Fruit fly (Drosophila melanogaster) whole organism, embryonic: ENCODE results near the gene Npc2a.

Source experiments
- Atf3 ChIP-seq: fragments of 200-800 bp; sonication (Bioruptor generic); optimal IDR thresholded peaks from 3 replicates; lab custom pipeline; 2016; ENCODE audit warnings: missing biosample characterization, missing genetic modification characterization
- Blimp-1 ChIP-seq: fragments of 200-800 bp; sonication (Bioruptor generic); optimal IDR thresholded peaks from 3 replicates; lab custom pipeline; 2018; ENCODE audit warnings: missing biosample characterization, missing genetic modification characterization, mild to moderate bottlenecking, moderate library complexity, missing genetic modification reagents
- CG10267 ChIP-seq: fragments of 200-800 bp; sonication (Bioruptor generic); optimal IDR thresholded peaks from 2 replicates; lab custom pipeline; 2018; ENCODE audit warnings: missing biosample characterization, mild to moderate bottlenecking, missing genetic modification characterization, moderate library complexity
- CG10654 ChIP-seq: fragments of 200-800 bp; sonication (Bioruptor generic); optimal IDR thresholded peaks from 2 replicates; lab custom pipeline; 2016; ENCODE audit warnings: missing biosample characterization, missing genetic modification characterization
- CG12071 ChIP-seq: fragments of 200-800 bp; sonication (Bioruptor generic); optimal IDR thresholded peaks from 3 replicates; lab custom pipeline; 2018; ENCODE audit warnings: missing biosample characterization, mild to moderate bottlenecking, missing genetic modification characterization
- CG13894 ChIP-seq: fragments of 200-800 bp; sonication (Bioruptor generic); optimal IDR thresholded peaks from 3 replicates; lab custom pipeline; 2018; ENCODE audit warnings: missing biosample characterization, mild to moderate bottlenecking, missing genetic modification characterization, moderate library complexity
- CG17328 ChIP-seq: fragments of 200-800 bp; sonication (Bioruptor generic); IDR thresholded peaks from 2 replicates; pipeline ENCODE4 v1.3.6; 2022; ENCODE audit warnings: missing biosample characterization, missing genetic modification characterization
- CG2199 ChIP-seq: fragments of 200-800 bp; sonication (Bioruptor generic); IDR thresholded peaks from 3 replicates; pipeline ENCODE4 v1.3.6; 2022; ENCODE audit warnings: missing biosample characterization, missing genetic modification characterization
- CG2875 ChIP-seq: fragments of 200-800 bp; sonication (Bioruptor generic); optimal IDR thresholded peaks from 2 replicates; lab custom pipeline; 2017; ENCODE audit warnings: missing biosample characterization, mild to moderate bottlenecking, missing genetic modification characterization, missing genetic modification reagents
- CG4854 ChIP-seq: fragments of 200-800 bp; sonication (Bioruptor generic); optimal IDR thresholded peaks from 2 replicates; lab custom pipeline; 2016; ENCODE audit warnings: missing biosample characterization, missing genetic modification characterization, inconsistent platforms
- CG6272 ChIP-seq: fragments of 200-800 bp; sonication (Bioruptor generic); IDR thresholded peaks from 2 replicates; pipeline ENCODE4 v1.3.6; 2022; ENCODE audit warnings: missing biosample characterization, missing genetic modification characterization
- CG6854 ChIP-seq: fragments of 200-800 bp; sonication (Bioruptor generic); optimal IDR thresholded peaks from 3 replicates; lab custom pipeline; 2017; ENCODE audit warnings: missing biosample characterization, mild to moderate bottlenecking, missing genetic modification characterization
- CG7357 ChIP-seq: fragments of 200-800 bp; sonication (Bioruptor generic); IDR thresholded peaks from 3 replicates; pipeline ENCODE4 v1.3.6; 2022; ENCODE audit warnings: missing biosample characterization, missing genetic modification characterization
- CG7786 ChIP-seq: fragments of 200-800 bp; sonication (Bioruptor generic); optimal IDR thresholded peaks from 2 replicates; lab custom pipeline; 2016; ENCODE audit warnings: missing biosample characterization, missing genetic modification characterization
- CG8478 ChIP-seq: fragments of >200 bp; optimal IDR thresholded peaks from 2 replicates; lab custom pipeline; 2018
- Gsc ChIP-seq: fragments of 200-800 bp; sonication (Bioruptor generic); IDR thresholded peaks from 2 replicates; pipeline ENCODE4 v1.3.6; 2022; ENCODE audit warnings: missing biosample characterization, missing genetic modification characterization
- Hey ChIP-seq: fragments of 200-800 bp; sonication (Bioruptor generic); optimal IDR thresholded peaks from 3 replicates; lab custom pipeline; 2018; ENCODE audit warnings: missing biosample characterization, mild to moderate bottlenecking, missing genetic modification characterization
- Hr39 ChIP-seq: fragments of >200 bp; optimal IDR thresholded peaks from 2 replicates; lab custom pipeline; 2017
- Mad ChIP-seq: fragments of 200-800 bp; sonication (Bioruptor generic); optimal IDR thresholded peaks from 2 replicates; lab custom pipeline; 2016; ENCODE audit warnings: missing biosample characterization, missing genetic modification characterization
- Meics ChIP-seq: fragments of 200-800 bp; sonication (Bioruptor generic); optimal IDR thresholded peaks from 2 replicates; lab custom pipeline; 2017; ENCODE audit warnings: missing biosample characterization, mild to moderate bottlenecking, missing genetic modification characterization
- NfI ChIP-seq: fragments of 200-800 bp; sonication (Bioruptor generic); optimal IDR thresholded peaks from 3 replicates; lab custom pipeline; 2018; ENCODE audit warnings: missing biosample characterization, mild to moderate bottlenecking, missing genetic modification characterization, moderate library complexity
- Oaz ChIP-seq: fragments of 200-800 bp; sonication (Bioruptor generic); IDR thresholded peaks from 2 replicates; pipeline ENCODE4 v1.3.6; 2022; ENCODE audit warnings: missing biosample characterization, missing genetic modification characterization
- Opbp ChIP-seq: fragments of 200-800 bp; sonication (Bioruptor generic); IDR thresholded peaks from 3 replicates; pipeline ENCODE4 v1.3.6; 2022; ENCODE audit warnings: missing biosample characterization, missing genetic modification characterization; ENCODE audit not compliant: partially characterized antibody
- Ptx1 ChIP-seq: fragments of 200-800 bp; sonication (Bioruptor generic); IDR thresholded peaks from 2 replicates; pipeline ENCODE4 v1.3.6; 2022; ENCODE audit warnings: missing biosample characterization, missing genetic modification characterization
- bigmax ChIP-seq: fragments of 200-800 bp; sonication (Bioruptor generic); optimal IDR thresholded peaks from 2 replicates; lab custom pipeline; 2018; ENCODE audit warnings: missing biosample characterization, mild to moderate bottlenecking, missing genetic modification characterization
- btn ChIP-seq: fragments of 200-800 bp; sonication (Bioruptor generic); optimal IDR thresholded peaks from 2 replicates; lab custom pipeline; 2016; ENCODE audit warnings: missing biosample characterization, missing genetic modification characterization
- chn ChIP-seq: fragments of 200-800 bp; sonication (Bioruptor generic); optimal IDR thresholded peaks from 2 replicates; lab custom pipeline; 2016; ENCODE audit warnings: missing biosample characterization, missing genetic modification characterization
- cwo ChIP-seq: fragments of 200-800 bp; sonication (Bioruptor generic); optimal IDR thresholded peaks from 3 replicates; lab custom pipeline; 2017; ENCODE audit warnings: missing biosample characterization, missing genetic modification characterization, mild to moderate bottlenecking, moderate library complexity, missing genetic modification reagents
- da ChIP-seq: fragments of 200-800 bp; sonication (Bioruptor generic); optimal IDR thresholded peaks from 2 replicates; lab custom pipeline; 2016; ENCODE audit warnings: missing biosample characterization, missing genetic modification characterization
- danr ChIP-seq: fragments of 200-800 bp; sonication (Bioruptor generic); IDR thresholded peaks from 2 replicates; pipeline ENCODE4 v1.3.6; 2022; ENCODE audit warnings: missing biosample characterization, missing genetic modification characterization
- dpn ChIP-seq, 2 experiments: fragments of 200-800 bp; sonication (Bioruptor generic); optimal IDR thresholded peaks; 3 replicates each; lab custom pipeline; 2016; ENCODE audit warnings: missing biosample characterization in 2 of 2, missing genetic modification characterization in 2 of 2
- dysf ChIP-seq: fragments of 200-800 bp; sonication (Bioruptor generic); IDR thresholded peaks from 3 replicates; pipeline ENCODE4 v1.3.6; 2022; ENCODE audit warnings: missing biosample characterization, missing genetic modification characterization
- eyg ChIP-seq: fragments of 200-800 bp; sonication (Bioruptor generic); optimal IDR thresholded peaks from 3 replicates; lab custom pipeline; 2016; ENCODE audit warnings: missing biosample characterization, missing genetic modification characterization
- fd3F ChIP-seq: fragments of 200-800 bp; sonication (Bioruptor generic); optimal IDR thresholded peaks from 2 replicates; lab custom pipeline; 2018; ENCODE audit warnings: missing biosample characterization, mild to moderate bottlenecking, missing genetic modification characterization, moderate library complexity
- fd64A ChIP-seq: fragments of 200-800 bp; sonication (Bioruptor generic); optimal IDR thresholded peaks from 3 replicates; lab custom pipeline; 2018; ENCODE audit warnings: missing biosample characterization, mild to moderate bottlenecking, missing genetic modification characterization
- gt ChIP-seq: fragments of 200-800 bp; sonication (Bioruptor generic); IDR thresholded peaks from 2 replicates; pipeline ENCODE4 v1.3.6; 2022; ENCODE audit warnings: missing biosample characterization, missing genetic modification characterization
- jing ChIP-seq: fragments of 200-800 bp; sonication (Bioruptor generic); optimal IDR thresholded peaks from 2 replicates; lab custom pipeline; 2018; ENCODE audit warnings: missing biosample characterization, mild to moderate bottlenecking, missing genetic modification characterization
- lab ChIP-seq: fragments of 200-800 bp; sonication (Bioruptor generic); optimal IDR thresholded peaks from 3 replicates; lab custom pipeline; 2017; ENCODE audit warnings: missing biosample characterization, missing genetic modification characterization, mild to moderate bottlenecking, moderate library complexity, missing genetic modification reagents
- lilli ChIP-seq: fragments of 200-800 bp; sonication (Bioruptor generic); optimal IDR thresholded peaks from 3 replicates; lab custom pipeline; 2016; ENCODE audit warnings: missing biosample characterization, missing genetic modification characterization
- lov ChIP-seq, 2 experiments: fragments of 200-800 bp in 1 of 2; fragments of >200 bp in 1 of 2; sonication (Bioruptor generic) in 1 of 2; IDR thresholded peaks in 1 of 2; optimal IDR thresholded peaks in 1 of 2; 2 replicates in 1 of 2; 3 replicates in 1 of 2; pipeline versions ENCODE4 v1.3.6 to Lab custom; 2017 to 2022; ENCODE audit warnings: missing biosample characterization in 1 of 2, missing genetic modification characterization in 1 of 2
- odd ChIP-seq: fragments of 200-800 bp; sonication (Bioruptor generic); optimal IDR thresholded peaks from 2 replicates; lab custom pipeline; 2017; ENCODE audit warnings: missing biosample characterization, mild to moderate bottlenecking, missing genetic modification characterization
- pros ChIP-seq: fragments of 200-800 bp; sonication (Bioruptor generic); optimal IDR thresholded peaks from 3 replicates; lab custom pipeline; 2019; ENCODE audit warnings: missing biosample characterization, mild to moderate bottlenecking, missing genetic modification characterization, moderate library complexity
- pum ChIP-seq: fragments of 200-800 bp; sonication (Bioruptor generic); optimal IDR thresholded peaks from 2 replicates; lab custom pipeline; 2016; ENCODE audit warnings: missing biosample characterization, missing genetic modification characterization
- schlank ChIP-seq: fragments of 200-800 bp; sonication (Bioruptor generic); optimal IDR thresholded peaks from 2 replicates; lab custom pipeline; 2018; ENCODE audit warnings: missing biosample characterization, mild to moderate bottlenecking, missing genetic modification characterization
- sd ChIP-seq: fragments of 200-800 bp; sonication (Bioruptor generic); optimal IDR thresholded peaks from 3 replicates; lab custom pipeline; 2018; ENCODE audit warnings: missing biosample characterization, mild to moderate bottlenecking, missing genetic modification characterization, moderate library complexity
- sim ChIP-seq: fragments of 200-800 bp; sonication (Bioruptor generic); IDR thresholded peaks from 2 replicates; pipeline ENCODE4 v1.3.6; 2022; ENCODE audit warnings: missing biosample characterization, missing genetic modification characterization
- tin ChIP-seq: fragments of 200-800 bp; sonication (Bioruptor generic); optimal IDR thresholded peaks from 3 replicates; lab custom pipeline; 2016; ENCODE audit warnings: missing biosample characterization, missing genetic modification characterization
- tio ChIP-seq: fragments of 200-800 bp; sonication (Bioruptor generic); optimal IDR thresholded peaks from 2 replicates; lab custom pipeline; 2017; ENCODE audit warnings: missing biosample characterization, missing genetic modification characterization, inconsistent platforms
- tx ChIP-seq: fragments of 200-800 bp; sonication (Bioruptor generic); optimal IDR thresholded peaks from 2 replicates; lab custom pipeline; 2016; ENCODE audit warnings: missing biosample characterization, missing genetic modification characterization
- unc-4 ChIP-seq: fragments of 200-800 bp; sonication (Bioruptor generic); IDR thresholded peaks from 2 replicates; pipeline ENCODE4 v1.3.6; 2022; ENCODE audit warnings: missing biosample characterization, missing genetic modification characterization; ENCODE audit not compliant: partially characterized antibody
- zen ChIP-seq: fragments of 200-800 bp; sonication (Bioruptor generic); optimal IDR thresholded peaks from 3 replicates; lab custom pipeline; 2018; ENCODE audit warnings: missing biosample characterization, mild to moderate bottlenecking, missing genetic modification characterization, moderate library complexity

The Npc2a gene

DNA sequence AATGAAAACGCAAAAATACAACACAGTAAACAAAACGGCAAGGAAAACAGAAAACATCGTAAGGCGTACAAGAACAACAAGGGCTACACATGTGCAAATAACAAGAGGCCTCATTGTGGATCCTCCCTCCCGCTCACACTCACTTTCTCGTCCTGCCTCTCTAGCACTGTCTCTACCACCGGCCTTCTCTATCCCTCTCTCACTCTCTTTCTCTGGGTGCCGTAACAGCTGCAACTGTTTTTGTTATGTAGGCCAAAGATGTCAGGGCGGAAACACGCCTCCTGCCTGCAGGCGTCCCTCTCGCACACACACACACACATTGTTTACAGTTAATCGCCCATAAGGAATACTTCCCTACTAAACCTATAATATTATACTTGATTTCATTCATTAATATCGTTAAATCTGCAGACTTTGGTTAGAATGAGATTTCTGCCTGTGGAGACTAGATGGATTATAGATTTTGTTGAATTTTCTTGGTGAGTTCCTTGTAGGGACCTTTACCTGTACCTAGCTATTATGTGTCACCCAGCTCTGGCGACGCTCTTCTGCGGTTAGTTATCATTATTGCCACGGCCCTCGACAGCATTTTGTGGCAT, 25.8 kb downstream of the Npc2a start (continued):
- TF ChIP-seq odd (GFP tag; lab: Kevin White, UChicago) (no peak), pum (GFP tag; lab: Kevin White, UChicago) (no peak), CG10267 (no peak), CG13894 (tag; lab: Kevin White, UChicago) (peak; percentile 21), CG2875 (GFP tag; lab: Kevin White, UChicago) (no peak), Hey (no peak), tio (GFP tag; lab: Kevin White, UChicago) (no peak), chn (no peak), cwo (GFP tag; lab: Kevin White, UChicago) (no peak), CG4854 (GFP tag; lab: Kevin White, UChicago) (no peak), Opbp (GFP tag; lab: Robert Waterston, UW) (no peak), Atf3 (no peak), CG10654 (GFP tag; lab: Kevin White, UChicago) (no peak), CG8478 (lab: Kevin White, UChicago) (no peak), danr (no peak), fd64A (GFP tag; lab: Kevin White, UChicago) (no peak), lilli (GFP tag; lab: Kevin White, UChicago) (no peak), CG12071 (no peak), eyg (no peak), CG6272 (GFP tag; lab: Robert Waterston, UW) (no peak), Gsc (GFP tag; lab: Robert Waterston, UW) (no peak), dysf (GFP tag; lab: Robert Waterston, UW) (0 out of 3 replicates have a peak, but pooled peaks have one; percentile 11), CG7786 (GFP tag; lab: Kevin White, UChicago) (no peak), NfI (GFP tag; lab: Kevin White, UChicago) (no peak), fd3F (GFP tag; lab: Kevin White, UChicago) (no peak), jing (GFP tag; lab: Kevin White, UChicago) (no peak), sim (GFP tag; lab: Robert Waterston, UW) (no peak), da (GFP tag; lab: Kevin White, UChicago) (no peak), Oaz (GFP tag; lab: Robert Waterston, UW) (no peak), Hr39 (lab: Kevin White, UChicago) (no peak), dpn (GFP tag; optimal IDR thresholded peaks at IDR 0.05; lab: Kevin White, UChicago) (no peak), lab (peak; percentile 16), unc-4 (GFP tag; lab: Robert Waterston, UW) (no peak), tx (no peak), pros (GFP tag; lab: Kevin White, UChicago) (peak; percentile 51), btn (GFP tag; lab: Kevin White, UChicago) (no peak), Blimp-1 (GFP tag; lab: Kevin White, UChicago) (no peak), CG2199 (GFP tag; lab: Robert Waterston, UW) (no peak), CG17328 (no peak), schlank (tag; lab: Kevin White, UChicago) (no peak), lov (optimal IDR thresholded peaks at IDR 0.05; lab: Kevin White, UChicago) (no peak), lov (GFP tag; IDR thresholded peaks at IDR 0.05; lab: Robert Waterston, UW) (no peak), Mad (GFP tag; lab: Kevin White, UChicago) (no peak), bigmax (GFP tag; lab: Kevin White, UChicago) (no peak), gt (GFP tag; lab: Robert Waterston, UW) (no peak), tin (no peak), Ptx1 (no peak), CG7357 (0 out of 3 replicates have a peak, but pooled peaks have one; percentile 15), CG6854 (GFP tag; lab: Kevin White, UChicago) (no peak), zen (tag; lab: Kevin White, UChicago) (peak; percentile 63), sd (tag; lab: Kevin White, UChicago) (no peak), Meics (GFP tag; lab: Kevin White, UChicago) (peak; percentile 4)
